Worm (Caenorhabditis elegans): ENCODE measurements around the gene F47C12.6.

Gene F47C12.6

DNA sequence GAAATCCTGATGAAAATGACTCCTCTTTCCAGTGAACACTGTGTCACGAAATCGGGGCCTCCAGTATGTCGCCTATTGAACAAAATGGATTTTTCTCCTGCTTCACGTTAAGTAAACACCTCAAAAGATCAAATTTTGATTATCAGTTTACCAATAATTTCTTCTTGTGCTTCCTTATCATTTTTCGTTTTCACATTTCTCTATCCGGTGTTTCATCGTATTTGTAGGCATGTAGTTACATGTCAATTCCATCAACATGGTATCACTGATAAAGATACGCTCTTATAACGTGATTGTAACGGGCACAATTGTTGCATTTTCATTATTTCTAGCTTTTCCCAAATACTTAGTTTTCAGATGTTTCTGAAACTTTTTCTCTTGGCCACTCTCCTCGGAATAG, 48.7 kb downstream of the F47C12.6 start, which contains the start of gene clec-72 (continued):
- TF ChIP-seq fkh-10 (GFP tag; optimal IDR thresholded peaks at IDR 0.05) = no peak
- TF ChIP-seq ceh-28 (tag; optimal IDR thresholded peaks at IDR 0.05) = no peak
- TF ChIP-seq mes-2 (tag; optimal IDR thresholded peaks at IDR 0.05; ENCODE audit: poor library complexity, severe bottlenecking) = no peak
- no peak for TF ChIP-seq lin-38 (GFP tag; IDR thresholded peaks at IDR 0.05)
- no peak for TF ChIP-seq nhr-11 (tag; optimal IDR thresholded peaks at IDR 0.05)
- peak in 1 of 2 experiments; percentile 50 for TF ChIP-seq mdl-1 (tag; optimal IDR thresholded peaks at IDR 0.05)
- TF ChIP-seq dmd-9 (GFP tag; IDR thresholded peaks at IDR 0.05) = no peak
- no peak for TF ChIP-seq tag-97 (GFP tag; IDR thresholded peaks at IDR 0.05)
- no peak for TF ChIP-seq dpl-1 (GFP tag; optimal IDR thresholded peaks at IDR 0.05)
- TF ChIP-seq aly-2 (tag; optimal IDR thresholded peaks at IDR 0.05) = no peak
- no peak for TF ChIP-seq arid-1 (GFP tag; conservative IDR thresholded peaks at IDR 0.05)
- TF ChIP-seq F10B5.3 (tag; optimal IDR thresholded peaks at IDR 0.05) = no peak
- TF ChIP-seq nhr-42 (GFP tag; IDR thresholded peaks at IDR 0.05) = no peak
- TF ChIP-seq ztf-7 (tag; optimal IDR thresholded peaks at IDR 0.05) = no peak
- no peak for TF ChIP-seq D1046.2 (GFP tag; IDR thresholded peaks at IDR 0.05)
- no peak for TF ChIP-seq zip-11 (GFP tag; IDR thresholded peaks at IDR 0.05)
- TF ChIP-seq zag-1 (tag; optimal IDR thresholded peaks at IDR 0.05) = no peak
- no peak for TF ChIP-seq duxl-1 (tag; optimal IDR thresholded peaks at IDR 0.05; ENCODE audit: poor library complexity)
- TF ChIP-seq ZK337.2 (GFP tag; IDR thresholded peaks at IDR 0.05) = no peak
- no peak for TF ChIP-seq snpc-4 (tag; optimal IDR thresholded peaks at IDR 0.05)
- no peak for TF ChIP-seq dve-1 (tag; optimal IDR thresholded peaks at IDR 0.05; ENCODE audit: insufficient read depth)
- TF ChIP-seq zip-2 (tag; optimal IDR thresholded peaks at IDR 0.05) = no peak
- no peak for TF ChIP-seq gei-8 (GFP tag; optimal IDR thresholded peaks at IDR 0.05)
- TF ChIP-seq F26F4.8 (GFP tag; conservative IDR thresholded peaks at IDR 0.05) = no peak
- TF ChIP-seq R02D3.7 (tag; optimal IDR thresholded peaks at IDR 0.05) = no peak
- TF ChIP-seq madf-9 (GFP tag; conservative IDR thresholded peaks at IDR 0.05) = no peak
- no peak for TF ChIP-seq spr-1 (tag; optimal IDR thresholded peaks at IDR 0.05)
- TF ChIP-seq lin-1 (GFP tag; IDR thresholded peaks at IDR 0.05) = peak; percentile 49; the same call in 1 of the 2 replicates
- TF ChIP-seq ceh-32 (tag; optimal IDR thresholded peaks at IDR 0.05; ENCODE audit: poor library complexity) = no peak
- TF ChIP-seq zfp-2 (tag; optimal IDR thresholded peaks at IDR 0.05) = no peak
- peak; percentile 5 for TF ChIP-seq mxl-3 (GFP tag; optimal IDR thresholded peaks at IDR 0.05)
- TF ChIP-seq ctbp-1 (GFP tag; IDR thresholded peaks at IDR 0.05) = no peak
- TF ChIP-seq lsy-2 (tag; optimal IDR thresholded peaks at IDR 0.05) = no peak
- peak; percentile 88 for TF ChIP-seq nhr-77 (tag; optimal IDR thresholded peaks at IDR 0.05)
- no peak for TF ChIP-seq snpc-1.2 (GFP tag; IDR thresholded peaks at IDR 0.05)
- no peak for TF ChIP-seq mdt-29 (GFP tag; IDR thresholded peaks at IDR 0.05)
- TF ChIP-seq aha-1 (tag) = no peak
- no peak for TF ChIP-seq pha-4 (GFP tag; IDR thresholded peaks at IDR 0.05)
- no peak for TF ChIP-seq pha-4 (tag; optimal IDR thresholded peaks at IDR 0.05)
- TF ChIP-seq madf-5 (GFP tag; IDR thresholded peaks at IDR 0.05) = no peak
- TF ChIP-seq rbr-2 (tag; optimal IDR thresholded peaks at IDR 0.05) = no peak
- no peak for TF ChIP-seq unc-39 (tag; optimal IDR thresholded peaks at IDR 0.05)
- 0 out of 2 replicates have a peak, but pooled peaks have one; percentile 31 for TF ChIP-seq tra-1 (GFP tag; IDR thresholded peaks at IDR 0.05)
- TF ChIP-seq ztf-11 (tag; optimal IDR thresholded peaks at IDR 0.05) = no peak
- TF ChIP-seq lin-29 (GFP tag; IDR thresholded peaks at IDR 0.05) = no peak
- no peak for TF ChIP-seq jun-1 (tag; optimal IDR thresholded peaks at IDR 0.05)
- TF ChIP-seq hmg-1.1 (GFP tag; IDR thresholded peaks at IDR 0.05) = no peak
- no peak for TF ChIP-seq F44E2.7 (GFP tag; IDR thresholded peaks at IDR 0.05)
- TF ChIP-seq nhr-28 (tag; optimal IDR thresholded peaks at IDR 0.05) = peak; percentile 99
- TF ChIP-seq ceh-62 (tag; optimal IDR thresholded peaks at IDR 0.05) = no peak
- no peak for TF ChIP-seq mxl-2 (GFP tag; conservative IDR thresholded peaks at IDR 0.05)
- no peak for TF ChIP-seq lir-3 (tag; optimal IDR thresholded peaks at IDR 0.05)
- no peak for TF ChIP-seq dmd-8 (GFP tag; IDR thresholded peaks at IDR 0.05)
